Worm (Caenorhabditis elegans): ENCODE data around the gene Y119D3B.21.

Gene Y119D3B.21

ce11 chrIII:1228593-1228992 is 13.8 kb downstream of the Y119D3B.21 start:
- TF ChIP-seq mes-2 (tag; optimal IDR thresholded peaks at IDR 0.05; ENCODE audit: poor library complexity, severe bottlenecking), result no peak
- no peak for TF ChIP-seq pha-4 (GFP tag; IDR thresholded peaks at IDR 0.05)
- TF ChIP-seq pha-4 (tag; optimal IDR thresholded peaks at IDR 0.05), result peak; percentile 72
- no peak for TF ChIP-seq snpc-4 (tag; optimal IDR thresholded peaks at IDR 0.05)

DNA sequence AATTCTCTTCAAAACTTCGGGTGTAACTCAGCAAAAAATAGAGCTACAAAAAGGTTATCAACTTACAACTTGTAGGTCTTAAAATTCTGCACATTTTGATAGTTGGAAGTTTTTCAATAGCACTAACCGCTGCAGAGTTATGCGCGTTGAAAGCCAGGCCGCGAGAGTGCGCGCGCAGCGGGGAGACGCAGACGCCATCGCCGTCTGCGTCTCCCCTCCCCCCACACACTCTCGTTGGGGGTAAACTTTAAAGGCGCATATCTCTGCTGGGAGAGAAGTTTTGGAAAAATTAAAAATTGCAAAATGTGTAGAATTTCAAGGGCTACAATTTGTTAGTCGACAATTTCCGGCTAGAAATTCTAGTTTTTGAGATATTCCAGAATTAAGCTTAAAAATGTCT is 14.7 kb downstream of the Y119D3B.21 start:
- TF ChIP-seq dmd-9 (GFP tag; IDR thresholded peaks at IDR 0.05) (no peak), pha-4 (GFP tag; IDR thresholded peaks at IDR 0.05) (no peak), pha-4 (tag; optimal IDR thresholded peaks at IDR 0.05) (no peak), lin-38 (GFP tag; IDR thresholded peaks at IDR 0.05) (0 out of 2 replicates have a peak, but pooled peaks have one; percentile 8), set-16 (GFP tag; IDR thresholded peaks at IDR 0.05) (peak; percentile 34; the same call in 1 of the 2 replicates)

DNA sequence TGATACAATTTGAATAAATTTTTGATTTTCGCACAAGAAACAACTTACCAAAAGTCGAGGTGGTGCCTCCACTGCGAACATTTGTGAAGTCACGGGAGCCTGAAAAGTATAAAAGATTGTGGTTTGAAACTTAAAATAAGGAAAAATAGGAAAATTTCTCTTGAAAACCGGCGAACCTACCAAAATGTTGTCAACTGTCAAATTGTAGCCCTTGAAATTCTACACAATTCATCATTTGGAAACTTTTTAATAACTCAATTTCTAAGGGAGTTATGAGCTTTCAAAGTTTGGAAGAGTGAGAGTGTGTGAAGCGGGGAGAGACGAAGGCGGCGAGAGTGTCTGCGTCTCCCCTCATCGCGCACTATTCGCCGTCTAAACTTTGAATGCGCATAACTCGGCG is 15.4 kb downstream of the Y119D3B.21 start, which contains the start of gene pes-4:
Gene pes-4, minus strand, starts transcription at position 101 of the 400 bp plus-strand sequence.
- TF ChIP-seq zfp-2 (tag; optimal IDR thresholded peaks at IDR 0.05), result no peak
- TF ChIP-seq Y48G9A.11 (GFP tag; IDR thresholded peaks at IDR 0.05), result no peak
- no peak for TF ChIP-seq ceh-28 (tag; optimal IDR thresholded peaks at IDR 0.05)
- no peak for TF ChIP-seq zip-2 (tag; optimal IDR thresholded peaks at IDR 0.05)
- no peak for TF ChIP-seq lir-3 (tag; optimal IDR thresholded peaks at IDR 0.05)
- no peak for TF ChIP-seq ZK337.2 (GFP tag; IDR thresholded peaks at IDR 0.05)
- TF ChIP-seq hif-1 (tag; optimal IDR thresholded peaks at IDR 0.05), result no peak
- no peak for TF ChIP-seq daf-16 (GFP tag; optimal IDR thresholded peaks at IDR 0.05)
- no peak for TF ChIP-seq daf-16 (tag; optimal IDR thresholded peaks at IDR 0.05)
- no peak for TF ChIP-seq Y5F2A.4 (GFP tag; optimal IDR thresholded peaks at IDR 0.05)
- TF ChIP-seq lin-39 (tag; optimal IDR thresholded peaks at IDR 0.05), result no peak
- TF ChIP-seq madf-9 (GFP tag; conservative IDR thresholded peaks at IDR 0.05), result no peak
- TF ChIP-seq ZK546.5 (tag; optimal IDR thresholded peaks at IDR 0.05), result no peak
- no peak for TF ChIP-seq dmd-8 (GFP tag; IDR thresholded peaks at IDR 0.05)

DNA sequence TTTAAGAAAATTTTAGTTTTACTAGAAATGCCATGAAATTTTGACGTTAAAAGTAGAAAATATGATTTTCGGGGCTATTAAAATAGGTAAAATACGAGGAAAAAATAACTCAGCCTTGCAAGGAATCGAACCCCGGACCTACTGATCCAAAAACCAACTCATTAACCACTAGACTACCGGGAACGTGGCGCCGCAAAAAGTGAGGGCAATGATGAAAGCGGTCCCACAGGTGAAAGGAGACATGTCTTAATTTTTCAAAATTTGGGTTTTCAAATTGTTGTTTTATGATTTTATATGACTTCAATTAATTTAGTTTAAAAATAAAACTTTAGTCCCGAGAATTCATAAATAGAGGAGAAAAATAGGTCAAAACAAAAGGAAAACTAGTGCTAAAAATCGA is 15.9 kb downstream of the Y119D3B.21 start:
- TF ChIP-seq set-16 (GFP tag; IDR thresholded peaks at IDR 0.05) (no peak), unc-130 (GFP tag; optimal IDR thresholded peaks at IDR 0.05) (no peak), lin-38 (GFP tag; IDR thresholded peaks at IDR 0.05) (peak; percentile 23; the same call in 1 of the 2 replicates)

DNA sequence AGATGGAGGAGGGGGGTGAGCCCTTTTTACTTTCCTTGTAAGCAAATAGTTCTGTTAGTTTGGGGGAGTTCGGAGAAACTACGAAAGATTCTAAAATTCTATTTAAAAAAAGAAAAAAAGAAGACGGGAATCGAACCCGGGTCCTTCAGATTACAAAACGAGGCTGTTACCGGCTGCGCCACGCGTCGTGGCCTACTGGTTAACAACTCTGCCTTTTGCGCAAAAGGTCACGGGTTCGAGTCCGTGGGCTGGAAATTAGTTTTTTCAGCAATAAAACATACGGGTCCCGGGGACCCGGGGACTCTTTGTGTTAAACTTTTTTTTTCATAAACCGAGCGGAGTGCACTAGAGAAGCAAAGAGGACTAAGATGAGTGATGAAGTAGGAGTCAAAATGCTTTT is 16.4 kb downstream of the Y119D3B.21 start:
- TF ChIP-seq dve-1 (tag; optimal IDR thresholded peaks at IDR 0.05; ENCODE audit: insufficient read depth), result no peak
- peak; percentile 69 for TF ChIP-seq aha-1 (tag)
- 0 out of 2 replicates have a peak, but pooled peaks have one; percentile 36 for TF ChIP-seq tra-1 (GFP tag; IDR thresholded peaks at IDR 0.05)
- no peak for TF ChIP-seq nhr-28 (tag; optimal IDR thresholded peaks at IDR 0.05)
- no peak for TF ChIP-seq egl-43 (GFP tag; IDR thresholded peaks at IDR 0.05)
- TF ChIP-seq lin-13 (GFP tag; optimal IDR thresholded peaks at IDR 0.05), result peak; percentile 74
- TF ChIP-seq lin-38 (GFP tag; IDR thresholded peaks at IDR 0.05), result peak; percentile 51
- peak; percentile 50; the same call in 1 of the 2 replicates for TF ChIP-seq ceh-20 (GFP tag; IDR thresholded peaks at IDR 0.05)
- TF ChIP-seq sdz-12 (GFP tag; optimal IDR thresholded peaks at IDR 0.05), result no peak
- no peak for TF ChIP-seq zfp-3 (GFP tag; conservative IDR thresholded peaks at IDR 0.05)
- no peak for TF ChIP-seq hlh-30 (tag; optimal IDR thresholded peaks at IDR 0.05; ENCODE audit: insufficient read depth)

DNA sequence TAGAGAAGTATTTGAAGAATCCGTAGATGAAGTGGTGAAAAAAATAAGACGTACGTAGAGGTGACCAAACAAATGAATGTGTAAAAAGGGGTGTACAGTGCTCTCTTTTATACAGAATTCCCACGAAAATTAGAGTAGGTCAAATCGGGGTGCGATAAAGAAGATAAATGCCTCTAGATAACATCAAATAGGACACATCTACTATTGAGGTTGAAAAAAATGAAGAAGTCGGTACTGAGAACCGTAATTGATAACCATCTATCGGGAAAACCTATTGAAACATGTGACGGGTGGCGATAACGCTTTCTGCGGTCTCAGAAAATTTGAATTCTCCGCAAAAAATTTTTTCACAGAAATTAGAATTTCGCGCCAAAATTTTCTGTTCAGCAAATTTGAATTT is 23.9 kb downstream of the Y119D3B.21 start, which contains the start of gene fbxa-61:
Gene fbxa-61, plus strand, starts transcription at position 345 of the 400 bp plus-strand sequence.
- no peak for TF ChIP-seq lir-3 (tag; optimal IDR thresholded peaks at IDR 0.05)
- no peak for TF ChIP-seq php-3 (GFP tag; IDR thresholded peaks at IDR 0.05)
- no peak for TF ChIP-seq hif-1 (tag; optimal IDR thresholded peaks at IDR 0.05)
- no peak for TF ChIP-seq spr-3 (GFP tag; optimal IDR thresholded peaks at IDR 0.05)
- TF ChIP-seq zag-1 (tag; optimal IDR thresholded peaks at IDR 0.05), result no peak
- TF ChIP-seq F26F4.8 (GFP tag; conservative IDR thresholded peaks at IDR 0.05), result no peak
- TF ChIP-seq nhr-41 (GFP tag; IDR thresholded peaks at IDR 0.05), result no peak
- no peak for TF ChIP-seq aha-1 (tag)
- no peak for TF ChIP-seq ceh-20 (GFP tag; IDR thresholded peaks at IDR 0.05)

All from whole organism, L4 larva.